Fruit fly (Drosophila melanogaster): Measurements from ENCODE around the gene CG1578.

The CG1578 gene

DNA sequence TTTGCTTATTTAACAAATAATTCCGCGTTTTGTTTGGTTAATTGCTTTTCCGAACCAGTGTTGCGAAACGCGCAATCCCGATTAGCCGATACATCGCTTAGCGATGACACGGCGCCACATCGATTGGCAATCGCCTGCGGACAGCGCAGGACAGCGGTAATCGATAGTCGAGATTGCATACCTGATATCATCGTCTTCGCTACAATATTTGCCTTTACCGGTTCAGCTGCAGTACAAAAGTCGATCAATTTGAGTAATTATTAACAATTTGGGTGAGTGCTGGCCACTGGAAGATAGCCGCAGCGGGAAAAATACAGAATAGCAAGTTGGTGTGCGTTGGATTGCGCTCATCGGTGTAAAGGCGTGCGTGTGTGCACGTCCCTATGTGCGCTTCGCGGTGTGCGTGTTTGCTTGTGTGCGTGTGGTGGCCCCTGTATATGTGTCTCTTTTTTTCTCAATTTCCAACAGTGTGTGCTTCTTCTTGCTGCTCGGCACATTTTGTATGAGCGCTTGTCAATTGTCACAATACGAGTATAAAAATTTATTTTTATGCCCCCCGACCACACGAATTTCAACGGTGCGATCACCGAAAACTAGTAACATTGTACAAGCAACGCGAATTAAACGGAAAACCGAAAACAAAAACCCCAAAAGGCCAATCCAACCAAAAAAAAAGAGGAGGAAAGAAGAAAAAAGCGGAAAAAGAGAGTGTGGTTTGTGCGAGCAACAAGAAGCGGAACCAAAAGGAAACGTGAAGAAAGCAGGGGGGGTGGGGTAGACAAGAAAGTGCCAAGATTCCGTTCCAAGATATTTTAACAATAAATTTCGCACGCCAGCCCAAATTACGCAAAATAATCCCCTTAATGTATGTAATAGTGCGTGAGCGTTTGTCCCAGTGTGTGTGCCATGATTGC lies 23.7 kb downstream of the CG1578 start, which contains the start of gene CkIIbeta (continued):
- TF ChIP-seq CG7271 (tag; optimal IDR thresholded peaks at IDR 0.05) = no peak
- peak; percentile 70; the same call in 2 of the 3 replicates for TF ChIP-seq Dbx (GFP tag; IDR thresholded peaks at IDR 0.05)
- no peak for TF ChIP-seq Dfd (GFP tag; optimal IDR thresholded peaks at IDR 0.05)
- no peak for TF ChIP-seq pita (GFP tag; optimal IDR thresholded peaks at IDR 0.05)
- peak; percentile 98 for TF ChIP-seq CG16813 (GFP tag; IDR thresholded peaks at IDR 0.05; ENCODE audit: partially characterized antibody)
- no peak for TF ChIP-seq CG10959 (GFP tag; IDR thresholded peaks at IDR 0.05)
- no peak for TF ChIP-seq dysf (GFP tag; IDR thresholded peaks at IDR 0.05)
- TF ChIP-seq chinmo (GFP tag; IDR thresholded peaks at IDR 0.05; ENCODE audit: partially characterized antibody) = peak; percentile 85; the same call in 2 of the 4 replicates
- peak; percentile 32 for TF ChIP-seq da (GFP tag; optimal IDR thresholded peaks at IDR 0.05)
- TF ChIP-seq unc-4 (GFP tag; IDR thresholded peaks at IDR 0.05; ENCODE audit: partially characterized antibody) = peak; percentile 89
- peak; percentile 92 for TF ChIP-seq Med (GFP tag)
- TF ChIP-seq CG8478 (optimal IDR thresholded peaks at IDR 0.05) = peak; percentile 92
- 0 out of 2 replicates have a peak, but pooled peaks have one; percentile 14 for TF ChIP-seq onecut (GFP tag; IDR thresholded peaks at IDR 0.05)
- no peak for TF ChIP-seq jing (GFP tag; optimal IDR thresholded peaks at IDR 0.05)
- no peak for TF ChIP-seq zf30C (GFP tag; optimal IDR thresholded peaks at IDR 0.05)
- peak in 1 of 2 experiments; percentile 61 for TF ChIP-seq tll (GFP tag; optimal IDR thresholded peaks at IDR 0.05)
- TF ChIP-seq Oli (tag; optimal IDR thresholded peaks at IDR 0.05) = no peak
- peak; percentile 61; the same call in 2 of the 3 replicates for TF ChIP-seq ci (GFP tag; IDR thresholded peaks at IDR 0.05)
- peak; percentile 78 for TF ChIP-seq CG3847 (GFP tag; IDR thresholded peaks at IDR 0.05)
- peak; percentile 52; the same call in 2 of the 3 replicates for TF ChIP-seq CG11560 (tag; IDR thresholded peaks at IDR 0.05)
- TF ChIP-seq trem (tag; optimal IDR thresholded peaks at IDR 0.05) = peak; percentile 52
- peak; percentile 6 for TF ChIP-seq CG6765 (GFP tag; optimal IDR thresholded peaks at IDR 0.05)
- TF ChIP-seq Dip3 (GFP tag; optimal IDR thresholded peaks at IDR 0.05) = peak; percentile 57
- peak; percentile 38 for TF ChIP-seq repo (GFP tag; optimal IDR thresholded peaks at IDR 0.05)
- 0 out of 2 replicates have a peak, but pooled peaks have one; percentile 33 for TF ChIP-seq CG10366 (GFP tag; IDR thresholded peaks at IDR 0.05)
- TF ChIP-seq Rx (GFP tag; IDR thresholded peaks at IDR 0.05) = 0 out of 2 replicates have a peak, but pooled peaks have one; percentile 18
- peak; percentile 18 for TF ChIP-seq Fer1 (GFP tag; optimal IDR thresholded peaks at IDR 0.05)
- TF ChIP-seq HHEX (GFP tag; optimal IDR thresholded peaks at IDR 0.05) = no peak
- TF ChIP-seq crp (GFP tag; optimal IDR thresholded peaks at IDR 0.05) = peak in 1 of 2 experiments; percentile 17
- TF ChIP-seq chn (GFP tag; optimal IDR thresholded peaks at IDR 0.05) = peak; percentile 4
- no peak for TF ChIP-seq PHDP (tag; optimal IDR thresholded peaks at IDR 0.05)
- TF ChIP-seq sd (tag; optimal IDR thresholded peaks at IDR 0.05) = peak; percentile 49
- TF ChIP-seq ash1 (GFP tag; optimal IDR thresholded peaks at IDR 0.05) = no peak
- TF ChIP-seq CG32532 (GFP tag; IDR thresholded peaks at IDR 0.05) = peak; percentile 36; the same call in 1 of the 2 replicates
- peak; percentile 50 for TF ChIP-seq CG12769 (tag; optimal IDR thresholded peaks at IDR 0.05)
- TF ChIP-seq Ssrp (tag; optimal IDR thresholded peaks at IDR 0.05) = no peak
- TF ChIP-seq Ets65A (GFP tag) = peak; percentile 93
- TF ChIP-seq CG13624 (GFP tag; optimal IDR thresholded peaks at IDR 0.05) = peak; percentile 63
- TF ChIP-seq CG3838 (GFP tag; optimal IDR thresholded peaks at IDR 0.05) = no peak
- peak; percentile 90 for TF ChIP-seq CG17186 (GFP tag; optimal IDR thresholded peaks at IDR 0.05)
- TF ChIP-seq kni (GFP tag; optimal IDR thresholded peaks at IDR 0.05) = no peak
- no peak for TF ChIP-seq Kr (GFP tag; optimal IDR thresholded peaks at IDR 0.05)
- no peak for TF ChIP-seq CG7987 (GFP tag; optimal IDR thresholded peaks at IDR 0.05)
- TF ChIP-seq Atf6 (GFP tag; IDR thresholded peaks at IDR 0.05) = 0 out of 2 replicates have a peak, but pooled peaks have one; percentile 8
- TF ChIP-seq CG3281 (GFP tag; optimal IDR thresholded peaks at IDR 0.05) = peak; percentile 16
- 0 out of 2 replicates have a peak, but pooled peaks have one; percentile 30 for TF ChIP-seq HLH3B (GFP tag; IDR thresholded peaks at IDR 0.05)
- TF ChIP-seq her (GFP tag; optimal IDR thresholded peaks at IDR 0.05) = peak; percentile 26

Data from whole organism, embryonic.